Fruit fly (Drosophila melanogaster) whole organism, pupa: ENCODE data around the gene unc-119.

Source experiments
- CG14655 ChIP-seq: fragments of 200-800 bp; sonication (Bioruptor generic); optimal IDR thresholded peaks from 3 replicates; lab custom pipeline; 2017; ENCODE audit warnings: mild to moderate bottlenecking, missing biosample characterization, missing genetic modification reagents, missing genetic modification characterization
- CG15710 ChIP-seq: fragments of 200-800 bp; sonication (Bioruptor generic); optimal IDR thresholded peaks from 2 replicates; lab custom pipeline; 2018; ENCODE audit warnings: missing biosample characterization, mild to moderate bottlenecking, missing genetic modification characterization, moderate library complexity
- CG17806 ChIP-seq: fragments of 200-800 bp; sonication (Bioruptor generic); optimal IDR thresholded peaks from 2 replicates; lab custom pipeline; 2018; ENCODE audit warnings: missing biosample characterization, mild to moderate bottlenecking, missing genetic modification characterization, moderate library complexity
- CG4496 ChIP-seq: fragments of 200-800 bp; sonication (Bioruptor generic); IDR thresholded peaks from 3 replicates; pipeline ENCODE4 v1.3.6; 2022; ENCODE audit warnings: missing biosample characterization, missing genetic modification characterization
- CG8159 ChIP-seq: fragments of 200-800 bp; sonication (Bioruptor generic); optimal IDR thresholded peaks from 3 replicates; lab custom pipeline; 2018; ENCODE audit warnings: missing biosample characterization, mild to moderate bottlenecking, missing genetic modification characterization, moderate library complexity
- CG8301 ChIP-seq: fragments of 200-800 bp; sonication (Bioruptor generic); optimal IDR thresholded peaks from 2 replicates; lab custom pipeline; 2018; ENCODE audit warnings: missing biosample characterization, mild to moderate bottlenecking, missing genetic modification characterization
- D1 ChIP-seq: fragments of 200-800 bp; sonication (Bioruptor generic); optimal IDR thresholded peaks from 2 replicates; lab custom pipeline; 2018; ENCODE audit warnings: missing biosample characterization, mild to moderate bottlenecking, missing genetic modification characterization, moderate library complexity
- Ets98B ChIP-seq: fragments of 200-800 bp; sonication (Bioruptor generic); IDR thresholded peaks from 2 replicates; pipeline ENCODE4 v1.3.6; 2022; ENCODE audit warnings: missing biosample characterization, missing genetic modification characterization
- gl ChIP-seq: fragments of 200-800 bp; sonication (Bioruptor generic); optimal IDR thresholded peaks from 2 replicates; lab custom pipeline; 2018; ENCODE audit warnings: missing biosample characterization, mild to moderate bottlenecking, missing genetic modification characterization

DNA sequence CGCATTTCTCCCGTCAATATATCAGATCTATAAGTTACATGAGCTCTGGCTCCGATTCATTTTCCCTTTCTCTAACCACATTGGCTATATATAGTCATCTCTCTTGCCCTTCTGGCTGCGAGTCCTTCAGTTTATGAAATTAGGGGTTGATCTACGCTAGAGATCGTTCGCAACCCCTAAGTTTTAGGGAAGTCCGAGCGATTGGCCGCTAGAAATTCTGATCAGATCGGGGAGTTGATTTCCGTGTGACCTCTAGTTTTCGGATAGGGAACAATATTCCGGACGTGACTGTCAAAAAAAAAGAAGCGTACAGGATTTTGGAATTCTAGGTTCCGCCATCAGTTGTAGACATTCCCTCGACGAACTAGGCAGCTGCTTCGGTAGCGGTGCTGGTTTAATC, 38.6 kb downstream of the unc-119 start:
- no peak for TF ChIP-seq CG8159
- no peak for TF ChIP-seq CG8301 (tag; lab: Kevin White, UChicago)
- TF ChIP-seq Ets98B (GFP tag; lab: Robert Waterston, UW): no peak
- no peak for TF ChIP-seq CG14655
- TF ChIP-seq CG17806: no peak
- TF ChIP-seq gl (tag; lab: Kevin White, UChicago): no peak
- TF ChIP-seq CG15710 (tag; lab: Kevin White, UChicago): no peak
- no peak for TF ChIP-seq D1 (tag; lab: Kevin White, UChicago)
- no peak for TF ChIP-seq CG4496
